Fruit fly (Drosophila melanogaster) whole organism, prepupa: ENCODE measurements around the gene Prosalpha2.

Experiments used
- CG16779 ChIP-seq: fragments of 200-800 bp; sonication (Bioruptor generic); optimal IDR thresholded peaks from 3 replicates; lab custom pipeline; 2017; ENCODE audit warnings: missing biosample characterization, mild to moderate bottlenecking, missing genetic modification characterization
- CG32006 ChIP-seq: fragments of 200-800 bp; sonication (Bioruptor generic); optimal IDR thresholded peaks from 3 replicates; lab custom pipeline; 2017; ENCODE audit warnings: missing biosample characterization, mild to moderate bottlenecking, missing genetic modification characterization
- CG6163 ChIP-seq: fragments of 200-800 bp; sonication (Bioruptor generic); IDR thresholded peaks from 3 replicates; pipeline ENCODE4 v1.3.6; 2022; ENCODE audit warnings: missing biosample characterization, missing genetic modification characterization
- CG9139 ChIP-seq: fragments of 200-800 bp; sonication (Bioruptor generic); optimal IDR thresholded peaks from 3 replicates; lab custom pipeline; 2017; ENCODE audit warnings: missing biosample characterization, mild to moderate bottlenecking, missing genetic modification characterization
- Ets96B ChIP-seq: fragments of 200-800 bp; optimal IDR thresholded peaks from 2 replicates; lab custom pipeline; 2019; ENCODE audit warnings: missing biosample characterization, mild to moderate bottlenecking, missing genetic modification characterization, moderate library complexity
- Gug ChIP-seq: fragments of 200-800 bp; sonication (Bioruptor generic); IDR thresholded peaks from 2 replicates; pipeline ENCODE4 v1.3.6; 2022; ENCODE audit warnings: missing biosample characterization, missing genetic modification characterization
- OdsH ChIP-seq: fragments of 200-800 bp; sonication (Bioruptor generic); optimal IDR thresholded peaks from 3 replicates; lab custom pipeline; 2016; ENCODE audit warnings: missing biosample characterization, missing genetic modification characterization
- fd59A ChIP-seq: fragments of 200-800 bp; sonication (Bioruptor generic); optimal IDR thresholded peaks from 2 replicates; lab custom pipeline; 2017; ENCODE audit warnings: missing biosample characterization, mild to moderate bottlenecking, missing genetic modification characterization, missing genetic modification reagents

- no peak for TF ChIP-seq CG32006 (GFP tag; lab: Kevin White, UChicago)
- TF ChIP-seq OdsH (GFP tag; lab: Kevin White, UChicago), result no peak
- no peak for TF ChIP-seq CG9139
- TF ChIP-seq fd59A (GFP tag; lab: Kevin White, UChicago), result no peak
- TF ChIP-seq CG16779 (tag; lab: Kevin White, UChicago), result no peak
- no peak for TF ChIP-seq Gug (GFP tag; lab: Robert Waterston, UW)
- TF ChIP-seq CG6163, result no peak
- TF ChIP-seq Ets96B (tag; lab: Kevin White, UChicago), result no peak
These were observed 12.6 kb downstream of the Prosalpha2 start for dm6 chr3R:12443769-12444168.
